Fruit fly (Drosophila melanogaster) whole organism, embryonic: ENCODE results near the gene dgt2.

Source experiments
- B-H2 ChIP-seq: fragments of 200-800 bp; sonication (Bioruptor generic); optimal IDR thresholded peaks from 2 replicates; lab custom pipeline; 2018; ENCODE audit warnings: missing biosample characterization, mild to moderate bottlenecking, missing genetic modification characterization
- CG10431 ChIP-seq: fragments of 200-800 bp; sonication (Bioruptor generic); optimal IDR thresholded peaks from 3 replicates; lab custom pipeline; 2018; ENCODE audit warnings: missing biosample characterization, mild to moderate bottlenecking, missing genetic modification characterization
- CG11093 ChIP-seq: fragments of 200-800 bp; sonication (Bioruptor generic); IDR thresholded peaks from 3 replicates; pipeline ENCODE4 v1.3.6; 2022; ENCODE audit warnings: missing biosample characterization, missing genetic modification characterization
- CG12942 ChIP-seq: fragments of 200-800 bp; sonication (Bioruptor generic); optimal IDR thresholded peaks from 3 replicates; lab custom pipeline; 2016; ENCODE audit warnings: missing biosample characterization, missing genetic modification characterization
- CG18599 ChIP-seq: fragments of 200-800 bp; sonication (Bioruptor generic); optimal IDR thresholded peaks from 3 replicates; lab custom pipeline; 2017; ENCODE audit warnings: missing biosample characterization, missing genetic modification characterization, mild to moderate bottlenecking, moderate library complexity, missing genetic modification reagents
- CG2129 ChIP-seq: fragments of 200-800 bp; sonication (Bioruptor generic); IDR thresholded peaks from 2 replicates; pipeline ENCODE4 v1.3.6; 2022; ENCODE audit warnings: missing biosample characterization, missing genetic modification characterization; ENCODE audit not compliant: partially characterized antibody
- CG34376 ChIP-seq: fragments of 200-800 bp; sonication (Bioruptor generic); optimal IDR thresholded peaks from 2 replicates; lab custom pipeline; 2018; ENCODE audit warnings: missing biosample characterization, mild to moderate bottlenecking, missing genetic modification characterization
- CG4424 ChIP-seq: fragments of 200-800 bp; sonication (Bioruptor generic); optimal IDR thresholded peaks from 3 replicates; lab custom pipeline; 2016; ENCODE audit warnings: missing biosample characterization, missing genetic modification characterization
- CG6175 ChIP-seq: fragments of 200-800 bp; sonication (Bioruptor generic); IDR thresholded peaks from 3 replicates; pipeline ENCODE4 v1.3.6; 2022; ENCODE audit warnings: missing biosample characterization, missing genetic modification characterization
- CG6683 ChIP-seq: fragments of 200-800 bp; sonication (Bioruptor generic); optimal IDR thresholded peaks from 2 replicates; lab custom pipeline; 2017; ENCODE audit warnings: missing biosample characterization, mild to moderate bottlenecking, missing genetic modification characterization, missing genetic modification reagents
- CG9215 ChIP-seq: fragments of 200-800 bp; sonication (Bioruptor generic); IDR thresholded peaks from 2 replicates; pipeline ENCODE4 v1.3.6; 2022; ENCODE audit warnings: missing biosample characterization, missing genetic modification characterization
- Hand ChIP-seq: fragments of 200-800 bp; sonication (Bioruptor generic); optimal IDR thresholded peaks from 2 replicates; lab custom pipeline; 2017; ENCODE audit warnings: mild to moderate bottlenecking, missing biosample characterization, missing genetic modification reagents, missing genetic modification characterization
- Hr78 ChIP-seq, 2 experiments: fragments of 200-800 bp in 1 of 2; fragments of >200 bp in 1 of 2; sonication (Bioruptor generic) in 1 of 2; optimal IDR thresholded peaks; 2 replicates each; lab custom pipeline; 2017 to 2019; ENCODE audit warnings: missing biosample characterization in 2 of 2, missing genetic modification characterization in 2 of 2, mild to moderate bottlenecking in 1 of 2, moderate library complexity in 1 of 2
- Kr ChIP-seq: fragments of 200-800 bp; sonication (Bioruptor generic); optimal IDR thresholded peaks from 2 replicates; lab custom pipeline; 2017; ENCODE audit warnings: missing biosample characterization, mild to moderate bottlenecking, missing genetic modification characterization
- Med ChIP-seq: fragments of 200-800 bp; sonication (Bioruptor generic); peaks from one replicate; lab custom pipeline; 2016; ENCODE audit warnings: missing biosample characterization, missing genetic modification characterization, mild to moderate bottlenecking, inconsistent platforms, moderate library complexity
- NFAT ChIP-seq: fragments of 200-800 bp; sonication (Bioruptor generic); IDR thresholded peaks from 2 replicates; pipeline ENCODE4 v1.3.6; 2022; ENCODE audit warnings: missing biosample characterization, missing genetic modification characterization
- Nf-YA ChIP-seq: fragments of 200-800 bp; sonication (Bioruptor generic); IDR thresholded peaks from 2 replicates; pipeline ENCODE4 v1.3.6; 2022; ENCODE audit warnings: missing biosample characterization, missing genetic modification characterization
- Nf-YB ChIP-seq: fragments of 200-800 bp; sonication (Bioruptor generic); optimal IDR thresholded peaks from 3 replicates; lab custom pipeline; 2019; ENCODE audit warnings: missing biosample characterization, mild to moderate bottlenecking, missing genetic modification characterization, moderate library complexity
- Nf-YC ChIP-seq: fragments of 200-800 bp; optimal IDR thresholded peaks from 3 replicates; lab custom pipeline; 2019; ENCODE audit warnings: missing biosample characterization, mild to moderate bottlenecking, missing genetic modification characterization, moderate library complexity
- PHDP ChIP-seq: fragments of 200-800 bp; sonication (Bioruptor generic); optimal IDR thresholded peaks from 3 replicates; lab custom pipeline; 2018; ENCODE audit warnings: missing biosample characterization, mild to moderate bottlenecking, missing genetic modification characterization, moderate library complexity
- Trl ChIP-seq, 3 experiments: fragments of >200 bp in 2 of 3; fragments of 200-800 bp in 1 of 3; sonication (Bioruptor generic) in 1 of 3; optimal IDR thresholded peaks; 2 replicates in 1 of 3; 3 replicates in 2 of 3; lab custom pipeline; 2016 to 2017; ENCODE audit warnings: missing biosample characterization in 1 of 3, missing genetic modification characterization in 1 of 3
- Vsx1 ChIP-seq: fragments of 200-800 bp; sonication (Bioruptor generic); optimal IDR thresholded peaks from 2 replicates; lab custom pipeline; 2017; ENCODE audit warnings: missing biosample characterization, mild to moderate bottlenecking, missing genetic modification characterization, missing genetic modification reagents
- bcd ChIP-seq: fragments of 200-800 bp; sonication (Bioruptor generic); optimal IDR thresholded peaks from 2 replicates; lab custom pipeline; 2017; ENCODE audit warnings: missing biosample characterization, mild to moderate bottlenecking, missing genetic modification characterization
- chinmo ChIP-seq: fragments of 200-800 bp; sonication (Bioruptor generic); IDR thresholded peaks from 4 replicates; pipeline ENCODE4 v1.3.6; 2022; ENCODE audit warnings: missing biosample characterization, missing genetic modification characterization; ENCODE audit not compliant: partially characterized antibody
- crp ChIP-seq, 2 experiments: fragments of 200-800 bp; sonication (Bioruptor generic); optimal IDR thresholded peaks; 2 replicates in 1 of 2; 3 replicates in 1 of 2; lab custom pipeline; 2017; ENCODE audit warnings: missing biosample characterization in 2 of 2, missing genetic modification characterization in 2 of 2, mild to moderate bottlenecking in 1 of 2, moderate library complexity in 1 of 2
- cwo ChIP-seq: fragments of 200-800 bp; sonication (Bioruptor generic); optimal IDR thresholded peaks from 3 replicates; lab custom pipeline; 2017; ENCODE audit warnings: missing biosample characterization, missing genetic modification characterization, mild to moderate bottlenecking, moderate library complexity, missing genetic modification reagents
- dan ChIP-seq: fragments of 200-800 bp; sonication (Bioruptor generic); IDR thresholded peaks from 2 replicates; pipeline ENCODE4 v1.3.6; 2022; ENCODE audit warnings: missing biosample characterization, missing genetic modification characterization
- dysf ChIP-seq: fragments of 200-800 bp; sonication (Bioruptor generic); IDR thresholded peaks from 3 replicates; pipeline ENCODE4 v1.3.6; 2022; ENCODE audit warnings: missing biosample characterization, missing genetic modification characterization
- exex ChIP-seq: fragments of 200-800 bp; sonication (Bioruptor generic); optimal IDR thresholded peaks from 4 replicates; lab custom pipeline; 2018; ENCODE audit warnings: missing biosample characterization, mild to moderate bottlenecking, missing genetic modification characterization, moderate library complexity
- grn ChIP-seq: fragments of 200-800 bp; sonication (Bioruptor generic); optimal IDR thresholded peaks from 3 replicates; lab custom pipeline; 2017; ENCODE audit warnings: missing biosample characterization, missing genetic modification characterization
- gro ChIP-seq: fragments of 200-800 bp; sonication (Bioruptor generic); optimal IDR thresholded peaks from 2 replicates; lab custom pipeline; 2016; ENCODE audit warnings: missing biosample characterization, missing genetic modification characterization
- kay ChIP-seq: fragments of 200-800 bp; sonication (Bioruptor generic); optimal IDR thresholded peaks from 2 replicates; lab custom pipeline; 2016; ENCODE audit warnings: missing biosample characterization, missing genetic modification characterization
- ken ChIP-seq: fragments of 200-800 bp; sonication (Bioruptor generic); IDR thresholded peaks from 3 replicates; pipeline ENCODE4 v1.3.6; 2022; ENCODE audit warnings: missing biosample characterization, missing genetic modification characterization
- mirr ChIP-seq: fragments of 200-800 bp; sonication (Bioruptor generic); optimal IDR thresholded peaks from 3 replicates; lab custom pipeline; 2018; ENCODE audit warnings: missing biosample characterization, mild to moderate bottlenecking, missing genetic modification characterization
- sc ChIP-seq, 3 experiments: fragments of >200 bp in 2 of 3; fragments of 200-800 bp in 1 of 3; sonication (Bioruptor generic) in 1 of 3; optimal IDR thresholded peaks; 2 replicates in 2 of 3; 3 replicates in 1 of 3; lab custom pipeline; 2017; ENCODE audit warnings: mild to moderate bottlenecking in 1 of 3, missing biosample characterization in 1 of 3, missing genetic modification characterization in 1 of 3, missing genetic modification reagents in 1 of 3
- sd ChIP-seq: fragments of 200-800 bp; sonication (Bioruptor generic); optimal IDR thresholded peaks from 3 replicates; lab custom pipeline; 2018; ENCODE audit warnings: missing biosample characterization, mild to moderate bottlenecking, missing genetic modification characterization, moderate library complexity
- slp2 ChIP-seq: fragments of 200-800 bp; sonication (Bioruptor generic); optimal IDR thresholded peaks from 2 replicates; lab custom pipeline; 2016; ENCODE audit warnings: missing biosample characterization, missing genetic modification characterization
- sug ChIP-seq: fragments of 200-800 bp; optimal IDR thresholded peaks from 2 replicates; lab custom pipeline; 2019; ENCODE audit warnings: missing biosample characterization, mild to moderate bottlenecking, missing genetic modification characterization, moderate library complexity
- tup ChIP-seq: fragments of 200-800 bp; sonication (Bioruptor generic); optimal IDR thresholded peaks from 2 replicates; lab custom pipeline; 2016; ENCODE audit warnings: missing biosample characterization, mild to moderate bottlenecking, missing genetic modification characterization, moderate library complexity
- vnd ChIP-seq: fragments of 200-800 bp; sonication (Bioruptor generic); IDR thresholded peaks from 3 replicates; pipeline ENCODE4 v1.3.6; 2022; ENCODE audit warnings: missing biosample characterization, missing genetic modification characterization; ENCODE audit not compliant: partially characterized antibody

Gene dgt2

dm6 chr2L:12029594-12030197 lies 40.0 kb downstream of the dgt2 start (continued):
- TF ChIP-seq Nf-YA (no peak), kay (no peak)

dm6 chr2L:12030552-12031131 lies 40.9 kb downstream of the dgt2 start:
- TF ChIP-seq sd (tag; lab: Kevin White, UChicago) (peak; percentile 87), B-H2 (GFP tag; lab: Kevin White, UChicago) (peak; percentile 10), tup (GFP tag; lab: Kevin White, UChicago) (no peak), Hr78 (GFP tag; optimal IDR thresholded peaks at IDR 0.05; lab: Kevin White, UChicago) (no peak), chinmo (0 out of 4 replicates have a peak, but pooled peaks have one; percentile 48), Med (GFP tag; lab: Kevin White, UChicago) (peak; percentile 12), vnd (GFP tag; lab: Robert Waterston, UW) (peak; percentile 44; the same call in 1 of the 3 replicates), Nf-YC (tag; lab: Kevin White, UChicago) (peak; percentile 53), CG18599 (GFP tag; lab: Kevin White, UChicago) (peak; percentile 4), CG10431 (GFP tag; lab: Kevin White, UChicago) (no peak), crp (GFP tag; optimal IDR thresholded peaks at IDR 0.05; lab: Kevin White, UChicago) (no peak), bcd (GFP tag; lab: Kevin White, UChicago) (no peak), mirr (GFP tag; lab: Kevin White, UChicago) (peak; percentile 15), PHDP (tag; lab: Kevin White, UChicago) (peak; percentile 9), exex (peak; percentile 96), Nf-YB (peak; percentile 58), grn (peak; percentile 95), gro (GFP tag; lab: Kevin White, UChicago) (peak; percentile 9), sug (tag; lab: Kevin White, UChicago) (peak; percentile 74), cwo (GFP tag; lab: Kevin White, UChicago) (peak; percentile 74), CG9215 (GFP tag; lab: Robert Waterston, UW) (no peak), NFAT (GFP tag; lab: Robert Waterston, UW) (0 out of 2 replicates have a peak, but pooled peaks have one; percentile 7), CG34376 (peak; percentile 82)
- TF ChIP-seq, all 482 proteins: peak for 17

dm6 chr2L:12033890-12034289 lies 44.2 kb downstream of the dgt2 start, which contains the start of gene CG18788:
TSS of gene CG18788 (plus strand) at chr2L:12034190.
- no peak for TF ChIP-seq CG2129 (GFP tag; lab: Robert Waterston, UW)
- no peak for TF ChIP-seq CG6175
- no peak for TF ChIP-seq slp2 (GFP tag; lab: Kevin White, UChicago)
- no peak for TF ChIP-seq Hand (GFP tag; lab: Kevin White, UChicago)
- TF ChIP-seq CG4424 (GFP tag; lab: Kevin White, UChicago), result no peak
- no peak for TF ChIP-seq ken (GFP tag; lab: Robert Waterston, UW)
- no peak for TF ChIP-seq Kr (GFP tag; lab: Kevin White, UChicago)
- no peak for TF ChIP-seq Vsx1 (GFP tag; lab: Kevin White, UChicago)
- TF ChIP-seq dysf, result no peak
- no peak for TF ChIP-seq sc (optimal IDR thresholded peaks at IDR 0.05; lab: Kevin White, UChicago)
- TF ChIP-seq sc (GFP tag; optimal IDR thresholded peaks at IDR 0.05; lab: Kevin White, UChicago), result no peak
- no peak for TF ChIP-seq CG12942 (GFP tag; lab: Kevin White, UChicago)
- no peak for TF ChIP-seq CG6683 (GFP tag; lab: Kevin White, UChicago)
- no peak for TF ChIP-seq Trl (optimal IDR thresholded peaks at IDR 0.05; lab: Kevin White, UChicago)
- no peak for TF ChIP-seq Trl (GFP tag; optimal IDR thresholded peaks at IDR 0.05; lab: Kevin White, UChicago)
- no peak for TF ChIP-seq CG11093 (GFP tag; lab: Robert Waterston, UW)
- TF ChIP-seq dan (GFP tag; lab: Robert Waterston, UW), result no peak
